Worm (Caenorhabditis elegans) whole organism, L4 larva: ENCODE measurements around the gene lgc-16.

Experiments
- F49E8.2 ChIP-seq: sonication (generic microtip); optimal IDR thresholded peaks from 2 replicates; lab custom pipeline; 2016; ENCODE audit warnings: missing compliant biosample characterization, mild to moderate bottlenecking, missing genetic modification characterization, borderline replicate concordance
- T26A8.4 ChIP-seq: fragments of 200-800 bp; sonication (Bioruptor generic); IDR thresholded peaks from 2 replicates; pipeline ENCODE4 v1.3.6; 2022; ENCODE audit warnings: missing genetic modification characterization, missing compliant biosample characterization
- Y48G9A.11 ChIP-seq: fragments of 200-800 bp; sonication (Bioruptor generic); IDR thresholded peaks from 2 replicates; pipeline ENCODE4 v1.3.6; 2022; ENCODE audit warnings: missing genetic modification reagents, missing genetic modification characterization, missing compliant biosample characterization
- aha-1 ChIP-seq: fragments of 150-350 bp; peaks from one replicate; lab custom pipeline; 2014; ENCODE audit warnings: missing biosample characterization, missing genetic modification characterization
- aly-2 ChIP-seq: sonication (generic microtip); optimal IDR thresholded peaks from 2 replicates; lab custom pipeline; 2018; ENCODE audit warnings: missing biosample characterization, missing genetic modification characterization
- ama-1 ChIP-seq: fragments of 150-350 bp; optimal IDR thresholded peaks from 2 replicates; lab custom pipeline; 2014; ENCODE audit warnings: inconsistent platforms, mixed read lengths
- arid-1 ChIP-seq: fragments of 200-800 bp; sonication (Bioruptor generic); conservative IDR thresholded peaks from 2 replicates; pipeline ENCODE4 v1.3.6; 2022; ENCODE audit warnings: missing genetic modification reagents, missing genetic modification characterization, missing compliant biosample characterization
- attf-4 ChIP-seq: sonication (generic microtip); optimal IDR thresholded peaks from 3 replicates; lab custom pipeline; 2017; ENCODE audit warnings: missing biosample characterization, missing genetic modification characterization
- daf-8 ChIP-seq: fragments of 200-800 bp; sonication (Bioruptor generic); IDR thresholded peaks from 2 replicates; pipeline ENCODE4 v1.3.6; 2022; ENCODE audit warnings: missing genetic modification characterization, missing compliant biosample characterization
- egl-43 ChIP-seq: fragments of 200-800 bp; sonication (Bioruptor generic); IDR thresholded peaks from 2 replicates; pipeline ENCODE4 v1.3.6; 2022; ENCODE audit warnings: missing genetic modification reagents, missing genetic modification characterization, missing compliant biosample characterization
- fos-1 ChIP-seq: fragments of 150-350 bp; optimal IDR thresholded peaks from 2 replicates; lab custom pipeline; 2014; ENCODE audit warnings: missing biosample characterization, missing genetic modification characterization
- gei-8 ChIP-seq: fragments of 200-800 bp; sonication (Bioruptor generic); optimal IDR thresholded peaks from 2 replicates; lab custom pipeline; 2018; ENCODE audit warnings: mild to moderate bottlenecking, missing genetic modification characterization, missing compliant biosample characterization
- lin-1 ChIP-seq: fragments of 200-800 bp; sonication (Bioruptor generic); IDR thresholded peaks from 2 replicates; pipeline ENCODE4 v1.3.6; 2022; ENCODE audit warnings: missing genetic modification reagents, missing genetic modification characterization, missing compliant biosample characterization
- lin-29 ChIP-seq: fragments of 200-800 bp; sonication (Bioruptor generic); IDR thresholded peaks from 2 replicates; pipeline ENCODE4 v1.3.6; 2022; ENCODE audit warnings: missing genetic modification reagents, missing genetic modification characterization, missing compliant biosample characterization
- mdt-29 ChIP-seq: fragments of 200-800 bp; sonication (Bioruptor generic); IDR thresholded peaks from 2 replicates; pipeline ENCODE4 v1.3.6; 2022; ENCODE audit warnings: missing genetic modification reagents, missing genetic modification characterization, missing compliant biosample characterization
- nhr-25 ChIP-seq: sonication (generic microtip); optimal IDR thresholded peaks from 2 replicates; lab custom pipeline; 2017; ENCODE audit warnings: missing genetic modification characterization, mild to moderate bottlenecking, missing compliant biosample characterization, antibody characterized with exemption, moderate library complexity, borderline replicate concordance; ENCODE audit not compliant: insufficient read depth
- nhr-28 ChIP-seq: fragments of 150-350 bp; optimal IDR thresholded peaks from 2 replicates; lab custom pipeline; 2014; ENCODE audit warnings: missing biosample characterization, missing genetic modification characterization
- snpc-1.2 ChIP-seq: fragments of 200-800 bp; sonication (Bioruptor generic); IDR thresholded peaks from 2 replicates; pipeline ENCODE4 v1.3.6; 2022; ENCODE audit warnings: missing genetic modification reagents, missing genetic modification characterization, missing compliant biosample characterization
- zfp-3 ChIP-seq: fragments of 200-800 bp; sonication (Bioruptor generic); conservative IDR thresholded peaks from 2 replicates; pipeline ENCODE4 v1.3.6; 2022; ENCODE audit warnings: missing genetic modification reagents, missing genetic modification characterization, missing compliant biosample characterization
- zip-11 ChIP-seq: fragments of 200-800 bp; sonication (Bioruptor generic); IDR thresholded peaks from 2 replicates; pipeline ENCODE4 v1.3.6; 2022; ENCODE audit warnings: missing genetic modification characterization, missing compliant biosample characterization

The lgc-16 gene

DNA sequence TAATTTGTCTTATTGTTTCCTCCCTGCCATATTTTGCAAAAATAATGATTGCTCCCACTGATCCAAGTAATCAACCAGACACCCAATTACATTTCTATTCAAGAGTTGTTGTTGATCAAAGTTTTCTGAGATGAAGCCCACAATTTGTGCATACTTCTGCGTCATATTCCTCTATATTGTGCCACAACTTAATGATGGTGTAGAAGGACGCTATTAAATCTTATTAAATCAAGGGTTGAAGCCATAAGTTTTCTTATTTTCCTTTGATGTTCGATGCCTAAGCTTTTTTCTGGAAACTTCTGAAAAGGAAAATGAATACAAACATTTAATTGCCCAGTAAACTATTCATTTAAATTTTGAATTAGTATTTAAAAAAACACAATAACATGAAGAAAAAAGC lies 50.3 kb downstream of the lgc-16 start:
- TF ChIP-seq aha-1 (peak; percentile 98), daf-8 (GFP tag; lab: Robert Waterston, UW) (no peak), zfp-3 (GFP tag; lab: Robert Waterston, UW) (0 out of 2 replicates have a peak, but pooled peaks have one; percentile 25)

DNA sequence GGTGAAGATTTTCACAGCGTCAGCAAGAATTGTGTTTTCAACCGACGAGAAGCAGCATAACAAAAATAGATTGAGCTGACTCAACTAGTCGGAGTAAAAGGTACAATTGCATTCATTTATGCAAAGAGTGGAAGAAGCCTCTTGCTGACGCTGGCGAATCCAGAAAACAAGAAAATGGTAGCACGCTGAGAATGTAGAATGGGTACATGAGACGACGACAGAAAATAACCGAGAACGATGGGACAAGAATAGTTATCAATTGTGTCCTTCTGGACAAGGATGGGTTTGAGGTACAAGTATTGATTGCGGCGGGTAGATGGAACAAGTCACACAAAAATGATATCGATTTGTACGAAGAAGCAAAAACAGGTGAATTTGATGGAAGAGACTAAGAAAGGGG lies 51.0 kb downstream of the lgc-16 start:
- TF ChIP-seq aly-2 (no peak), T26A8.4 (GFP tag; lab: Robert Waterston, UW) (0 out of 2 replicates have a peak, but pooled peaks have one; percentile 16), arid-1 (GFP tag; lab: Robert Waterston, UW) (no peak), egl-43 (GFP tag; lab: Robert Waterston, UW) (no peak), nhr-28 (no peak), zip-11 (no peak), lin-1 (GFP tag; lab: Robert Waterston, UW) (no peak), lin-29 (no peak), attf-4 (no peak), ama-1 (lab: Kevin White, UChicago) (no peak), nhr-25 (tag; lab: Kevin White, UChicago) (peak; percentile 5), F49E8.2 (tag; lab: Kevin White, UChicago) (no peak), fos-1 (tag; lab: Kevin White, UChicago) (no peak), gei-8 (GFP tag; lab: Kevin White, UChicago) (peak; percentile 21), mdt-29 (GFP tag; lab: Robert Waterston, UW) (no peak), Y48G9A.11 (GFP tag; lab: Robert Waterston, UW) (no peak), snpc-1.2 (no peak)
